Worm (Caenorhabditis elegans) whole organism, L4 larva: ENCODE data around the gene gid-2.

Experiments used
- D1046.2 ChIP-seq: fragments of 200-800 bp; sonication (Bioruptor generic); IDR thresholded peaks from 2 replicates; pipeline ENCODE4 v1.3.6; 2022; ENCODE audit warnings: missing genetic modification characterization, missing compliant biosample characterization
- F37D6.2 ChIP-seq: sonication (generic microtip); optimal IDR thresholded peaks from 2 replicates; lab custom pipeline; 2016; ENCODE audit warnings: mild to moderate bottlenecking, missing genetic modification characterization, missing compliant biosample characterization
- F44E2.7 ChIP-seq: fragments of 200-800 bp; sonication (Bioruptor generic); IDR thresholded peaks from 2 replicates; pipeline ENCODE4 v2.1.2; 2022; ENCODE audit warnings: missing genetic modification characterization, missing compliant biosample characterization
- F49E8.2 ChIP-seq: sonication (generic microtip); optimal IDR thresholded peaks from 2 replicates; lab custom pipeline; 2016; ENCODE audit warnings: missing compliant biosample characterization, mild to moderate bottlenecking, missing genetic modification characterization, borderline replicate concordance
- R02D3.7 ChIP-seq: fragments of 150-350 bp; sonication (generic microtip); optimal IDR thresholded peaks from 3 replicates; lab custom pipeline; 2014; ENCODE audit warnings: missing biosample characterization, missing genetic modification characterization
- T20F7.1 ChIP-seq: fragments of 200-800 bp; sonication (Bioruptor generic); optimal IDR thresholded peaks from 2 replicates; lab custom pipeline; 2018; ENCODE audit warnings: mild to moderate bottlenecking, missing genetic modification characterization, missing compliant biosample characterization
- Y5F2A.4 ChIP-seq: fragments of 200-800 bp; sonication (Bioruptor generic); optimal IDR thresholded peaks from 2 replicates; lab custom pipeline; 2018; ENCODE audit warnings: mild to moderate bottlenecking, missing genetic modification characterization, missing compliant biosample characterization
- ZK337.2 ChIP-seq: fragments of 200-800 bp; sonication (Bioruptor generic); IDR thresholded peaks from 2 replicates; pipeline ENCODE4 v1.3.6; 2022; ENCODE audit warnings: missing genetic modification reagents, missing genetic modification characterization, missing compliant biosample characterization
- aha-1 ChIP-seq: fragments of 150-350 bp; peaks from one replicate; lab custom pipeline; 2014; ENCODE audit warnings: missing biosample characterization, missing genetic modification characterization
- ama-1 ChIP-seq: fragments of 150-350 bp; optimal IDR thresholded peaks from 2 replicates; lab custom pipeline; 2014; ENCODE audit warnings: inconsistent platforms, mixed read lengths
- arid-1 ChIP-seq: fragments of 200-800 bp; sonication (Bioruptor generic); conservative IDR thresholded peaks from 2 replicates; pipeline ENCODE4 v1.3.6; 2022; ENCODE audit warnings: missing genetic modification reagents, missing genetic modification characterization, missing compliant biosample characterization
- ceh-20 ChIP-seq: fragments of 200-800 bp; sonication (Bioruptor generic); IDR thresholded peaks from 2 replicates; pipeline ENCODE4 v1.3.6; 2022; ENCODE audit warnings: missing genetic modification reagents, missing genetic modification characterization, missing compliant biosample characterization
- ceh-32 ChIP-seq: sonication (generic microtip); optimal IDR thresholded peaks from 2 replicates; lab custom pipeline; 2016; ENCODE audit warnings: mild to moderate bottlenecking, missing genetic modification characterization, missing compliant biosample characterization; ENCODE audit not compliant: poor library complexity
- ceh-62 ChIP-seq: sonication (generic microtip); optimal IDR thresholded peaks from 2 replicates; lab custom pipeline; 2017; ENCODE audit warnings: missing biosample characterization, missing genetic modification characterization
- ces-1 ChIP-seq: fragments of 150-350 bp; sonication (generic microtip); optimal IDR thresholded peaks from 4 replicates; lab custom pipeline; 2014; ENCODE audit warnings: missing biosample characterization, missing genetic modification reagents, missing genetic modification characterization
- cey-2 ChIP-seq: sonication (generic microtip); optimal IDR thresholded peaks from 3 replicates; lab custom pipeline; 2017; ENCODE audit warnings: missing genetic modification characterization, mild to moderate bottlenecking, missing compliant biosample characterization, antibody characterized with exemption, borderline replicate concordance; ENCODE audit not compliant: insufficient read depth
- ctbp-1 ChIP-seq: fragments of 200-800 bp; sonication (Bioruptor generic); IDR thresholded peaks from 2 replicates; pipeline ENCODE4 v1.3.6; 2022; ENCODE audit warnings: missing genetic modification reagents, missing genetic modification characterization, missing compliant biosample characterization
- dmd-6 ChIP-seq: fragments of 200-800 bp; sonication (Bioruptor generic); IDR thresholded peaks from 2 replicates; pipeline ENCODE4 v1.3.6; 2022; ENCODE audit warnings: missing genetic modification reagents, missing genetic modification characterization, missing compliant biosample characterization
- dmd-8 ChIP-seq: fragments of 200-800 bp; sonication (Bioruptor generic); IDR thresholded peaks from 2 replicates; pipeline ENCODE4 v1.3.6; 2022; ENCODE audit warnings: missing genetic modification characterization, missing compliant biosample characterization
- dpl-1 ChIP-seq: fragments of 150-350 bp; optimal IDR thresholded peaks from 2 replicates; lab custom pipeline; 2014; ENCODE audit warnings: missing biosample characterization, missing genetic modification reagents, missing genetic modification characterization
- duxl-1 ChIP-seq: sonication (generic microtip); optimal IDR thresholded peaks from 2 replicates; lab custom pipeline; 2016; ENCODE audit warnings: mild to moderate bottlenecking, missing genetic modification characterization, moderate library complexity, missing compliant biosample characterization; ENCODE audit not compliant: poor library complexity
- egl-43 ChIP-seq: fragments of 200-800 bp; sonication (Bioruptor generic); IDR thresholded peaks from 2 replicates; pipeline ENCODE4 v1.3.6; 2022; ENCODE audit warnings: missing genetic modification reagents, missing genetic modification characterization, missing compliant biosample characterization
- fkh-10 ChIP-seq: fragments of 150-350 bp; optimal IDR thresholded peaks from 2 replicates; lab custom pipeline; 2014; ENCODE audit warnings: missing biosample characterization, missing genetic modification reagents, missing genetic modification characterization
- gei-8 ChIP-seq: fragments of 200-800 bp; sonication (Bioruptor generic); optimal IDR thresholded peaks from 2 replicates; lab custom pipeline; 2018; ENCODE audit warnings: mild to moderate bottlenecking, missing genetic modification characterization, missing compliant biosample characterization
- hif-1 ChIP-seq, 2 experiments: sonication (generic microtip); optimal IDR thresholded peaks; 2 replicates each; lab custom pipeline; 2016 to 2017; ENCODE audit warnings: missing compliant biosample characterization in 2 of 2, missing genetic modification characterization in 2 of 2, missing genetic modification reagents in 2 of 2, missing genotype in 2 of 2, mild to moderate bottlenecking in 1 of 2
- hmg-1.1 ChIP-seq: fragments of 200-800 bp; sonication (Bioruptor generic); IDR thresholded peaks from 2 replicates; pipeline ENCODE4 v1.3.6; 2022; ENCODE audit warnings: missing genetic modification reagents, missing genetic modification characterization, missing compliant biosample characterization
- lim-7 ChIP-seq: fragments of 200-800 bp; sonication (Bioruptor generic); IDR thresholded peaks from 2 replicates; pipeline ENCODE4 v1.3.6; 2022; ENCODE audit warnings: missing genetic modification characterization, missing compliant biosample characterization
- lin-15B ChIP-seq: fragments of 150-350 bp; sonication (generic microtip); optimal IDR thresholded peaks from 3 replicates; lab custom pipeline; 2014; ENCODE audit warnings: missing biosample characterization, missing genetic modification characterization
- lin-29 ChIP-seq: fragments of 200-800 bp; sonication (Bioruptor generic); IDR thresholded peaks from 2 replicates; pipeline ENCODE4 v1.3.6; 2022; ENCODE audit warnings: missing genetic modification reagents, missing genetic modification characterization, missing compliant biosample characterization
- lir-3 ChIP-seq: sonication (generic microtip); optimal IDR thresholded peaks from 2 replicates; lab custom pipeline; 2016; ENCODE audit warnings: mild to moderate bottlenecking, missing genetic modification characterization, missing compliant biosample characterization
- lsy-2 ChIP-seq, 2 experiments: fragments of 150-350 bp in 1 of 2; sonication (generic microtip) in 1 of 2; optimal IDR thresholded peaks; 2 replicates each; lab custom pipeline; 2014 to 2017; ENCODE audit warnings: missing biosample characterization in 2 of 2, missing genetic modification characterization in 2 of 2
- mdt-29 ChIP-seq: fragments of 200-800 bp; sonication (Bioruptor generic); IDR thresholded peaks from 2 replicates; pipeline ENCODE4 v1.3.6; 2022; ENCODE audit warnings: missing genetic modification reagents, missing genetic modification characterization, missing compliant biosample characterization
- mxl-2 ChIP-seq: fragments of 200-800 bp; sonication (Bioruptor generic); conservative IDR thresholded peaks from 2 replicates; pipeline ENCODE4 v1.3.6; 2022; ENCODE audit warnings: missing genetic modification reagents, missing genetic modification characterization, missing compliant biosample characterization
- nhr-102 ChIP-seq: sonication (generic microtip); optimal IDR thresholded peaks from 2 replicates; lab custom pipeline; 2016; ENCODE audit warnings: mild to moderate bottlenecking, missing genetic modification characterization, moderate library complexity, missing compliant biosample characterization
- nhr-111 ChIP-seq: fragments of 200-800 bp; sonication (Bioruptor generic); optimal IDR thresholded peaks from 2 replicates; lab custom pipeline; 2018; ENCODE audit warnings: mild to moderate bottlenecking, missing genetic modification characterization, missing compliant biosample characterization
- nhr-28 ChIP-seq: fragments of 150-350 bp; optimal IDR thresholded peaks from 2 replicates; lab custom pipeline; 2014; ENCODE audit warnings: missing biosample characterization, missing genetic modification characterization
- nhr-42 ChIP-seq: fragments of 200-800 bp; sonication (Bioruptor generic); IDR thresholded peaks from 2 replicates; pipeline ENCODE4 v1.3.6; 2022; ENCODE audit warnings: missing genetic modification characterization, missing compliant biosample characterization
- nhr-48 ChIP-seq: sonication (generic microtip); optimal IDR thresholded peaks from 2 replicates; lab custom pipeline; 2016; ENCODE audit warnings: mild to moderate bottlenecking, missing genetic modification characterization, missing compliant biosample characterization
- php-3 ChIP-seq: fragments of 200-800 bp; sonication (Bioruptor generic); IDR thresholded peaks from 2 replicates; pipeline ENCODE4 v1.3.6; 2022; ENCODE audit warnings: missing genetic modification reagents, missing genetic modification characterization, missing compliant biosample characterization
- pqm-1 ChIP-seq: sonication (generic microtip); optimal IDR thresholded peaks from 2 replicates; lab custom pipeline; 2017; ENCODE audit warnings: missing biosample characterization, missing genetic modification characterization
- rbr-2 ChIP-seq: sonication (generic microtip); optimal IDR thresholded peaks from 2 replicates; lab custom pipeline; 2016; ENCODE audit warnings: missing genotype, missing genetic modification characterization, missing compliant biosample characterization
- sdz-12 ChIP-seq: fragments of 200-800 bp; sonication (Bioruptor generic); optimal IDR thresholded peaks from 2 replicates; lab custom pipeline; 2018; ENCODE audit warnings: mild to moderate bottlenecking, missing genetic modification characterization, missing compliant biosample characterization
- skn-1 ChIP-seq: fragments of 150-350 bp; optimal IDR thresholded peaks from 2 replicates; lab custom pipeline; 2014; ENCODE audit warnings: missing biosample characterization, missing genetic modification characterization
- snpc-1.2 ChIP-seq: fragments of 200-800 bp; sonication (Bioruptor generic); IDR thresholded peaks from 2 replicates; pipeline ENCODE4 v1.3.6; 2022; ENCODE audit warnings: missing genetic modification reagents, missing genetic modification characterization, missing compliant biosample characterization
- spr-1 ChIP-seq: sonication (generic microtip); optimal IDR thresholded peaks from 2 replicates; lab custom pipeline; 2016; ENCODE audit warnings: mild to moderate bottlenecking, missing genetic modification characterization, missing compliant biosample characterization
- tra-1 ChIP-seq: fragments of 200-800 bp; sonication (Bioruptor generic); IDR thresholded peaks from 2 replicates; pipeline ENCODE4 v1.3.6; 2022; ENCODE audit warnings: missing genetic modification reagents, missing genetic modification characterization, missing compliant biosample characterization
- unc-39 ChIP-seq: sonication (generic microtip); optimal IDR thresholded peaks from 2 replicates; lab custom pipeline; 2017; ENCODE audit warnings: missing biosample characterization, missing genetic modification characterization
- unc-62 ChIP-seq, 3 experiments: fragments of 150-350 bp in 1 of 3; sonication (generic microtip); optimal IDR thresholded peaks in 2 of 3; peaks in 1 of 3; 1 replicate in 1 of 3; 2 replicates in 2 of 3; lab custom pipeline; 2014 to 2017; ENCODE audit warnings: missing biosample characterization in 3 of 3, missing genetic modification characterization in 3 of 3, missing genetic modification reagents in 3 of 3, missing genotype in 1 of 3
- vab-7 ChIP-seq: fragments of 200-800 bp; sonication (Bioruptor generic); IDR thresholded peaks from 2 replicates; pipeline ENCODE4 v1.3.6; 2022; ENCODE audit warnings: missing genetic modification reagents, missing genetic modification characterization, missing compliant biosample characterization
- zag-1 ChIP-seq: fragments of 150-350 bp; optimal IDR thresholded peaks from 2 replicates; lab custom pipeline; 2014; ENCODE audit warnings: missing biosample characterization, missing genetic modification characterization
- zip-11 ChIP-seq: fragments of 200-800 bp; sonication (Bioruptor generic); IDR thresholded peaks from 2 replicates; pipeline ENCODE4 v1.3.6; 2022; ENCODE audit warnings: missing genetic modification characterization, missing compliant biosample characterization
- zip-2 ChIP-seq: fragments of 150-350 bp; optimal IDR thresholded peaks from 2 replicates; lab custom pipeline; 2014; ENCODE audit warnings: missing biosample characterization, missing genetic modification characterization

The gid-2 gene

DNA sequence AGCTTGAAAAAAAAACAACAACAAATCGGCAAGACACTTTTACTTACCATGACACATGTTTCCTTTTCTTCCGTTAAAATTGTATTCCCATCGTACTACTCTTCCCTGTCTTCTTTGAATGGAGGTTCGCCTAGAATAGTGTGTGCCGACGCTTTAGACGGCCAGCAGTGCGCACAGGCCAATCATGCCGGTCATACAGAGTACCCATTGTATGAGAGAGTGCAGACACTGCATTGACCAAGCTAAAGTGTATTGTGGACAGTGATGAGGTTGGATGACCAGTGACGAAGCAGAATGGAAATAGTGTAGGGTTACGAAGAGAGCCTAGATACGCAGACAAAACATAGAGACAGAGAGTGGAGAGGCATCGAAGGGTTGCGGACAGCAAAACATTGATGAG is 36.9 kb downstream of the gid-2 start, which contains the start of gene dhhc-9 (continued):
- peak in 1 of 2 experiments; percentile 89 for TF ChIP-seq unc-62 (GFP tag; optimal IDR thresholded peaks at IDR 0.05 in 1 of 2; lab: Kevin White, UChicago)
- TF ChIP-seq unc-62 (tag; optimal IDR thresholded peaks at IDR 0.05; lab: Kevin White, UChicago), result no peak
- no peak for TF ChIP-seq ceh-62 (tag; lab: Kevin White, UChicago)
- no peak for TF ChIP-seq T20F7.1 (GFP tag; lab: Kevin White, UChicago)
- no peak for TF ChIP-seq dmd-8 (GFP tag; lab: Robert Waterston, UW)
- no peak for TF ChIP-seq nhr-42
- no peak for TF ChIP-seq arid-1 (GFP tag; lab: Robert Waterston, UW)
- TF ChIP-seq snpc-1.2 (GFP tag; lab: Robert Waterston, UW), result no peak
- TF ChIP-seq hmg-1.1 (GFP tag; lab: Robert Waterston, UW), result peak; percentile 93
- peak; percentile 4 for TF ChIP-seq zip-2 (tag; lab: Kevin White, UChicago)
- TF ChIP-seq nhr-48 (tag; lab: Kevin White, UChicago), result peak; percentile 19
- TF ChIP-seq Y5F2A.4, result no peak
- TF ChIP-seq lir-3 (tag; lab: Kevin White, UChicago), result no peak
- no peak for TF ChIP-seq ceh-20 (GFP tag; lab: Robert Waterston, UW)
- TF ChIP-seq lim-7, result no peak
- TF ChIP-seq dpl-1 (GFP tag; lab: Kevin White, UChicago), result no peak
- TF ChIP-seq gei-8 (GFP tag; lab: Kevin White, UChicago), result no peak
- TF ChIP-seq nhr-28 (tag; lab: Kevin White, UChicago), result peak; percentile 56
- no peak for TF ChIP-seq ceh-32
- no peak for TF ChIP-seq mxl-2 (GFP tag; lab: Robert Waterston, UW)
- no peak for TF ChIP-seq F49E8.2 (tag; lab: Kevin White, UChicago)
- TF ChIP-seq nhr-111, result no peak
- TF ChIP-seq tra-1 (GFP tag; lab: Robert Waterston, UW), result no peak
- TF ChIP-seq zip-11 (GFP tag; lab: Robert Waterston, UW), result no peak
- TF ChIP-seq aha-1 (tag; lab: Kevin White, UChicago), result no peak
- no peak for TF ChIP-seq fkh-10 (GFP tag; lab: Kevin White, UChicago)
- no peak for TF ChIP-seq ces-1 (GFP tag; lab: Kevin White, UChicago)
- TF ChIP-seq nhr-102 (tag; lab: Kevin White, UChicago), result no peak
- no peak for TF ChIP-seq D1046.2 (GFP tag; lab: Robert Waterston, UW)
- peak; percentile 59 for TF ChIP-seq rbr-2
- TF ChIP-seq skn-1 (tag; lab: Kevin White, UChicago), result no peak
- 0 out of 2 replicates have a peak, but pooled peaks have one; percentile 7 for TF ChIP-seq php-3 (GFP tag; lab: Robert Waterston, UW)
- no peak for TF ChIP-seq lin-29 (GFP tag; lab: Robert Waterston, UW)
- no peak for TF ChIP-seq egl-43 (GFP tag; lab: Robert Waterston, UW)
- no peak for TF ChIP-seq R02D3.7 (tag; lab: Kevin White, UChicago)
- TF ChIP-seq zag-1 (tag; lab: Kevin White, UChicago), result no peak
- TF ChIP-seq hif-1 (tag; optimal IDR thresholded peaks at IDR 0.05; lab: Kevin White, UChicago), result no peak
- no peak for TF ChIP-seq unc-39 (tag; lab: Kevin White, UChicago)
- TF ChIP-seq spr-1 (tag; lab: Kevin White, UChicago), result peak; percentile 17
- no peak for TF ChIP-seq F37D6.2
- no peak for TF ChIP-seq mdt-29 (GFP tag; lab: Robert Waterston, UW)
- TF ChIP-seq vab-7, result no peak
- TF ChIP-seq F44E2.7 (GFP tag; lab: Robert Waterston, UW), result no peak
- no peak for TF ChIP-seq lsy-2 (tag; optimal IDR thresholded peaks at IDR 0.05; lab: Kevin White, UChicago)
- no peak for TF ChIP-seq cey-2 (tag; lab: Kevin White, UChicago)
- TF ChIP-seq pqm-1 (tag; lab: Kevin White, UChicago), result no peak
- TF ChIP-seq ama-1 (lab: Kevin White, UChicago), result no peak
- TF ChIP-seq ZK337.2, result no peak
- TF ChIP-seq sdz-12 (GFP tag; lab: Kevin White, UChicago), result no peak
- TF ChIP-seq duxl-1 (tag; lab: Kevin White, UChicago), result peak; percentile 54
- peak; percentile 40 for TF ChIP-seq dmd-6 (GFP tag; lab: Robert Waterston, UW)
- TF ChIP-seq ctbp-1 (GFP tag; lab: Robert Waterston, UW), result no peak
- TF ChIP-seq lin-15B (tag; lab: Kevin White, UChicago), result no peak
